Fruit fly (Drosophila melanogaster): Measurements from ENCODE around the gene Orc2.

Gene Orc2

DNA sequence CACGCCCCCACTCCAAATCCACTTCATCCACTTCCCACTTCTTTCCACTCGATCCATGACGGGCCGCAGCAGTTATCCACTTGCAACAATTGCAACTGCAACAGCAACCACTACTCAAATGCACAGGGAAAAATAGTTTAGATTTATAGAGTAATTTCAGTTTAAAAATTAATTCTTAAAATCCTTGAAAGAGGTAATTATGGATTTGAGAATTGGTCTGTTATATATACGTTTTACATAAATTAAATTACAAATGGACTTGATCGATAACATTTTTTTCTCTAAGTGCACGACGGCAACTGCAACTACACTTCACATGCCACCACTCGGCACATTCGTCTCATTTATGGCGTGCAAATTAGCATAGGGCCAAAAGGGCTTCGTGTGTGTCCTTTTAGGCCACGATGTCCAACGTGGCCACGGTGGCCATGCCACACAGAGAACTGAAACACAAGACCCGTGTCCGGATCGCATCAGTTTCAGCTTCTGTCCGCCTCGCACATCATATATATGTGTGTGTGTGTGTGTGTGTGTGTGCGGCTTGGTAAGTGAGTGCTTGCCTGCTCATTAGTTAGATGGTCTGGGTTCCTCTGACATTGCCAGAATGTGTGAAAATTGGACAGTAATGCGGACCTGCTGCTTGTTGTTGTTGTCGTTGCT lies 20.4 kb downstream of the Orc2 start (continued):
- TF ChIP-seq Lpt (GFP tag; optimal IDR thresholded peaks at IDR 0.05) (peak; percentile 72), CG34406 (GFP tag; optimal IDR thresholded peaks at IDR 0.05) (peak; percentile 69), CG11902 (GFP tag; optimal IDR thresholded peaks at IDR 0.05) (peak; percentile 5), fd85E (GFP tag; optimal IDR thresholded peaks at IDR 0.05) (no peak), pdm3 (GFP tag; optimal IDR thresholded peaks at IDR 0.05) (peak; percentile 83), Eip78C (GFP tag) (peak; percentile 97), CG6276 (GFP tag; optimal IDR thresholded peaks at IDR 0.05) (peak; percentile 82), net (GFP tag; optimal IDR thresholded peaks at IDR 0.05) (peak; percentile 77), Sox15 (GFP tag; optimal IDR thresholded peaks at IDR 0.05) (peak; percentile 21), salr (GFP tag; optimal IDR thresholded peaks at IDR 0.05) (peak; percentile 63 to 87), OdsH (GFP tag; optimal IDR thresholded peaks at IDR 0.05) (peak; percentile 85), CG8119 (GFP tag; IDR thresholded peaks at IDR 0.05) (peak; percentile 87), Hr39 (GFP tag; optimal IDR thresholded peaks at IDR 0.05) (peak; percentile 65), Eip75B (GFP tag; optimal IDR thresholded peaks at IDR 0.05) (peak; percentile 88), dsx (GFP tag; optimal IDR thresholded peaks at IDR 0.05; ENCODE audit: poor library complexity, severe bottlenecking) (peak; percentile 92), esn (GFP tag; optimal IDR thresholded peaks at IDR 0.05) (peak; percentile 76), CG6792 (GFP tag; optimal IDR thresholded peaks at IDR 0.05) (peak; percentile 79), cyc (GFP tag; optimal IDR thresholded peaks at IDR 0.05) (peak; percentile 69), achi (GFP tag; optimal IDR thresholded peaks at IDR 0.05) (peak; percentile 86), CG31627 (GFP tag; optimal IDR thresholded peaks at IDR 0.05) (peak; percentile 59), CG11294 (GFP tag; IDR thresholded peaks at IDR 0.05) (peak; percentile 81), fkh (GFP tag; optimal IDR thresholded peaks at IDR 0.05) (no peak), CG6808 (GFP tag; optimal IDR thresholded peaks at IDR 0.05) (peak; percentile 88)

DNA sequence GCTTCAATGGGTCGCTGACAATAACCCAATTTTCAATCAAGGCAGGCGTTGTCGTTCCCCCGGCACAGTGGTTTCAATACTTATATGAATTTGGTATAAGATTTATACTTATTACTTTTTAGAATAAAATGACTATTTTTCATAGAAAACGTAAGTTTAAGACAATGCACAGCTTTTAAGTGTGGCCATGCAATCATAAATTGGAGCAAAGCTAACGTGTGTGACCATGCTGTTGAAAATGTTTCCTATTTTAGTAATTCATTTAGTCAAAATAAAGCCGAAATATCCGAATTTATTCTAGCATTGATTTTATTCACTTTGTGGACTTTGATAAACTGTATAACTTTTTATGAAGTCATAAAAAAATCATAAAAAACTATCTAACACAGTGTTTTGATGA lies 22.0 kb downstream of the Orc2 start:
- peak; percentile 29 for TF ChIP-seq CG32006 (GFP tag; optimal IDR thresholded peaks at IDR 0.05)
- TF ChIP-seq CG4318 (GFP tag; optimal IDR thresholded peaks at IDR 0.05), result no peak
- TF ChIP-seq dac (GFP tag; optimal IDR thresholded peaks at IDR 0.05), result no peak
- TF ChIP-seq CG6163 (GFP tag; IDR thresholded peaks at IDR 0.05), result no peak
- no peak for TF ChIP-seq net (GFP tag; optimal IDR thresholded peaks at IDR 0.05)
- no peak for TF ChIP-seq OdsH (GFP tag; optimal IDR thresholded peaks at IDR 0.05)
- peak; percentile 19 for TF ChIP-seq Hr4 (GFP tag; optimal IDR thresholded peaks at IDR 0.05)
- peak; percentile 27 for TF ChIP-seq Eip78C (GFP tag)
- no peak for TF ChIP-seq CG10631 (GFP tag; optimal IDR thresholded peaks at IDR 0.05)

DNA sequence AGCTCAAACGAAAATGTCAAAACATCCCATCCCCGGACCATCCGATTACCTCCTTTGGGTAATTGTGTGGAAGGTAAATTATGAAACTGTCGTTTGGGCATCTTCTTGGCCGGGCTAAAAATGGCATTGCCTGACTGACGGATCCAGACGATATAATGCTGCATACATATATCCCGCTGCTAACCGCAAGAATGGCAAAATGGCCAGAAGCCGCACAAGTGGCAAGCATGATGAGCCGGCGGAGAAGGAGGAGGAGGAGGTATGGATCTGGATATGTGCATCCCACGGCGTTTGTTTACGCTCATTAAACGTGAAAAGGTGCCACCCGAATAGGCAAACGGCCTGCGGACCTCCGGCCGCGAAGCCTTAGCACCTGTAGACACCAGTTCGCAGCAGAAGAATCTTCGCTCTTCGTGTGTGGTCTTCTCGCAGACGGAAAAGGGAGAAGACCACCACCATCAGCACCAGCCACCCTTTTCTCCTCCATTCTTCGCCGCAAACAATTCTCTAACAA lies 24.3 kb downstream of the Orc2 start:
- TF ChIP-seq CG9139 (GFP tag; optimal IDR thresholded peaks at IDR 0.05) (no peak), ss (GFP tag; optimal IDR thresholded peaks at IDR 0.05) (no peak), Hr39 (GFP tag; optimal IDR thresholded peaks at IDR 0.05) (no peak), CG6276 (GFP tag; optimal IDR thresholded peaks at IDR 0.05) (no peak), CG11762 (GFP tag; optimal IDR thresholded peaks at IDR 0.05; ENCODE audit: insufficient read depth) (no peak), CG31627 (GFP tag; optimal IDR thresholded peaks at IDR 0.05) (no peak), cyc (GFP tag; optimal IDR thresholded peaks at IDR 0.05) (no peak), eg (GFP tag; IDR thresholded peaks at IDR 0.05) (no peak), CG8632 (GFP tag; optimal IDR thresholded peaks at IDR 0.05) (no peak), Ets96B (tag; optimal IDR thresholded peaks at IDR 0.05) (no peak), CG10631 (GFP tag; optimal IDR thresholded peaks at IDR 0.05) (no peak), salr (GFP tag; optimal IDR thresholded peaks at IDR 0.05) (no peak)

DNA sequence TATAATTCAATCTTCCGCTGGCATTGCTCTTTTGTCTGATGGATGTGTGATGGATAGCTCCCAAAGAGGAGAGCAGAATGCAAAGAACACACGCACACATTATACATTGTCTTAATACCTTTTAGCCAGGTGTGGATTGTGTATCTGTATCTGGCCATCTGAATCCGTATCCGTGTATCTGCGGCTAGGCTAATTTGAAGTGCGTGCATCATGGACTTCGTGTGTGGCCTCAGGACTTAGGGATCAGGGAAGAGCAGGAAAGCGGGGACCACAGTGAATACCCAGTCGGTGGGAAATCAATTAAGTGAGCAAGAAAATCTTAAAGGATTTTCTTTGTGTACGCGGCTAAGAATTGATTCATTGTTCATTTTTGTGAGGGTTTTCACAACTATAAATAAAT lies 24.8 kb downstream of the Orc2 start:
- TF ChIP-seq Eip78C (GFP tag), result peak; percentile 34
- no peak for TF ChIP-seq cyc (GFP tag; optimal IDR thresholded peaks at IDR 0.05)
- TF ChIP-seq ss (GFP tag; optimal IDR thresholded peaks at IDR 0.05), result peak in 1 of 2 experiments; percentile 51
- peak; percentile 10 for TF ChIP-seq CG10669 (GFP tag; optimal IDR thresholded peaks at IDR 0.05)
- TF ChIP-seq CG8632 (GFP tag; optimal IDR thresholded peaks at IDR 0.05), result no peak
- TF ChIP-seq dsx (GFP tag; optimal IDR thresholded peaks at IDR 0.05; ENCODE audit: poor library complexity, severe bottlenecking), result peak; percentile 51
- peak; percentile 1 for TF ChIP-seq CG10631 (GFP tag; optimal IDR thresholded peaks at IDR 0.05)

Measured in whole organism, prepupa.